Worm (Caenorhabditis elegans): ENCODE measurements around the gene ceh-51.
A peak's percentile ranks its signal among the peaks of the same experiment; 100 is the strongest.

ce11 chrV:18901530-18901929, 27.6 kb downstream of the ceh-51 start:
- no peak for TF ChIP-seq tbx-2 (tag; optimal IDR thresholded peaks at IDR 0.05)
- no peak for TF ChIP-seq nhr-11 (tag; optimal IDR thresholded peaks at IDR 0.05)
- TF ChIP-seq egl-27 (tag; optimal IDR thresholded peaks at IDR 0.05) = no peak
- no peak for TF ChIP-seq lin-13 (GFP tag; optimal IDR thresholded peaks at IDR 0.05)
- no peak for TF ChIP-seq nhr-19 (GFP tag; conservative IDR thresholded peaks at IDR 0.05)
- no peak for TF ChIP-seq unc-62 (GFP tag; optimal IDR thresholded peaks at IDR 0.05)
- TF ChIP-seq lsy-2 (tag; optimal IDR thresholded peaks at IDR 0.05) = peak; percentile 4 to 18
- TF ChIP-seq elt-2 (tag; optimal IDR thresholded peaks at IDR 0.05) = peak; percentile 37
- TF ChIP-seq nhr-12 (tag; optimal IDR thresholded peaks at IDR 0.05) = no peak
- no peak for TF ChIP-seq nhr-28 (tag; optimal IDR thresholded peaks at IDR 0.05)
- TF ChIP-seq nhr-84 (tag; optimal IDR thresholded peaks at IDR 0.05) = no peak

All from whole organism, L1 larva.